Worm (Caenorhabditis elegans) whole organism, L1 larva: ENCODE data around the gene clc-8.
A peak's percentile ranks its signal among the peaks of the same experiment; 100 is the strongest.

Experiments used
- C04F5.9 ChIP-seq: sonication (generic microtip); optimal IDR thresholded peaks from 2 replicates; lab custom pipeline; 2016; ENCODE audit warnings: missing genetic modification characterization, missing compliant biosample characterization
- F16B12.6 ChIP-seq: fragments of 150-350 bp; optimal IDR thresholded peaks from 2 replicates; lab custom pipeline; 2014; ENCODE audit warnings: missing biosample characterization, missing genetic modification characterization
- Y116A8C.19 ChIP-seq: sonication (generic microtip); optimal IDR thresholded peaks from 2 replicates; lab custom pipeline; 2016; ENCODE audit warnings: missing compliant biosample characterization, missing genetic modification characterization, borderline replicate concordance
- aha-1 ChIP-seq: fragments of 150-350 bp; optimal IDR thresholded peaks from 2 replicates; lab custom pipeline; 2014; ENCODE audit warnings: missing biosample characterization, missing genetic modification characterization
- alr-1 ChIP-seq: fragments of 200-800 bp; sonication (Bioruptor generic); optimal IDR thresholded peaks from 2 replicates; lab custom pipeline; 2018; ENCODE audit warnings: borderline replicate concordance, mild to moderate bottlenecking, missing genetic modification characterization, missing compliant biosample characterization
- blmp-1 ChIP-seq: fragments of 150-350 bp; optimal IDR thresholded peaks from 2 replicates; lab custom pipeline; 2014; ENCODE audit warnings: missing biosample characterization, missing genetic modification characterization
- ceh-63 ChIP-seq: fragments of 200-800 bp; sonication (Bioruptor generic); optimal IDR thresholded peaks from 2 replicates; lab custom pipeline; 2018; ENCODE audit warnings: mild to moderate bottlenecking, missing genetic modification characterization, missing compliant biosample characterization
- ceh-8 ChIP-seq: fragments of 200-800 bp; sonication (Bioruptor generic); optimal IDR thresholded peaks from 2 replicates; lab custom pipeline; 2018; ENCODE audit warnings: mild to moderate bottlenecking, missing genetic modification characterization, moderate library complexity, missing compliant biosample characterization
- dpl-1 ChIP-seq, 3 experiments: fragments of 150-350 bp in 2 of 3; sonication (generic microtip) in 1 of 3; optimal IDR thresholded peaks; 2 replicates each; lab custom pipeline; 2014 to 2017; ENCODE audit warnings: missing biosample characterization in 3 of 3, missing genetic modification characterization in 3 of 3, missing genetic modification reagents in 3 of 3
- efl-1 ChIP-seq, 4 experiments: fragments of 150-350 bp; optimal IDR thresholded peaks in 3 of 4; peaks in 1 of 4; 1 replicate in 1 of 4; 2 replicates in 3 of 4; lab custom pipeline; 2014; ENCODE audit warnings: missing biosample characterization in 2 of 4, missing genetic modification characterization in 2 of 4, missing genetic modification reagents in 2 of 4
- egl-13 ChIP-seq: sonication (generic microtip); optimal IDR thresholded peaks from 2 replicates; lab custom pipeline; 2016; ENCODE audit warnings: missing genotype, missing genetic modification reagents, missing genetic modification characterization, missing compliant biosample characterization
- egl-27 ChIP-seq, 2 experiments: fragments of 150-350 bp in 1 of 2; sonication (generic microtip); optimal IDR thresholded peaks; 3 replicates each; lab custom pipeline; 2017 to 2018; ENCODE audit warnings: missing biosample characterization in 2 of 2, missing genetic modification characterization in 2 of 2, missing genetic modification reagents in 2 of 2
- elt-2 ChIP-seq: sonication (generic microtip); optimal IDR thresholded peaks from 2 replicates; lab custom pipeline; 2016; ENCODE audit warnings: missing genetic modification characterization, mild to moderate bottlenecking, inconsistent platforms, missing compliant biosample characterization, missing genetic modification reagents
- fkh-4 ChIP-seq: sonication (generic microtip); optimal IDR thresholded peaks from 2 replicates; lab custom pipeline; 2016; ENCODE audit warnings: missing compliant biosample characterization, missing genetic modification characterization, borderline replicate concordance
- fkh-8 ChIP-seq: sonication (generic microtip); optimal IDR thresholded peaks from 2 replicates; lab custom pipeline; 2016; ENCODE audit warnings: mild to moderate bottlenecking, missing genetic modification characterization, missing compliant biosample characterization
- grh-1 ChIP-seq: fragments of 200-800 bp; sonication (Bioruptor generic); IDR thresholded peaks from 2 replicates; pipeline ENCODE4 v1.3.6; 2022; ENCODE audit warnings: missing genetic modification reagents, missing genetic modification characterization, missing compliant biosample characterization
- isw-1 ChIP-seq: fragments of 200-800 bp; sonication (Bioruptor generic); IDR thresholded peaks from 2 replicates; pipeline ENCODE4 v1.3.6; 2022; ENCODE audit warnings: missing genetic modification characterization, missing compliant biosample characterization
- jun-1 ChIP-seq: fragments of 150-350 bp; optimal IDR thresholded peaks from 2 replicates; lab custom pipeline; 2014; ENCODE audit warnings: missing biosample characterization, missing genetic modification reagents, missing genetic modification characterization
- lin-13 ChIP-seq: fragments of 150-350 bp; optimal IDR thresholded peaks from 2 replicates; lab custom pipeline; 2014; ENCODE audit warnings: missing biosample characterization, missing genetic modification reagents, missing genetic modification characterization
- lin-14 ChIP-seq: fragments of 200-800 bp; sonication (Bioruptor generic); optimal IDR thresholded peaks from 2 replicates; lab custom pipeline; 2018; ENCODE audit warnings: mild to moderate bottlenecking, missing genetic modification characterization, moderate library complexity, missing compliant biosample characterization
- lin-35 ChIP-seq, 2 experiments: fragments of 150-350 bp; optimal IDR thresholded peaks; 2 replicates each; lab custom pipeline; 2014; ENCODE audit warnings: missing biosample characterization in 2 of 2, missing genetic modification characterization in 2 of 2, missing genetic modification reagents in 2 of 2
- lir-3 ChIP-seq: sonication (generic microtip); optimal IDR thresholded peaks from 2 replicates; lab custom pipeline; 2016; ENCODE audit warnings: mild to moderate bottlenecking, missing genetic modification characterization, moderate library complexity, missing compliant biosample characterization; ENCODE audit not compliant: poor library complexity
- mdl-1 ChIP-seq, 2 experiments: fragments of 150-350 bp; optimal IDR thresholded peaks; 2 replicates each; lab custom pipeline; 2014 to 2017; ENCODE audit warnings: missing biosample characterization in 2 of 2, missing genetic modification characterization in 2 of 2, inconsistent platforms in 1 of 2
- mef-2 ChIP-seq: fragments of 150-350 bp; optimal IDR thresholded peaks from 2 replicates; lab custom pipeline; 2014; ENCODE audit warnings: missing biosample characterization, missing genetic modification characterization
- nhr-12 ChIP-seq: sonication (generic microtip); optimal IDR thresholded peaks from 2 replicates; lab custom pipeline; 2017; ENCODE audit warnings: missing biosample characterization, missing genetic modification characterization
- nhr-19 ChIP-seq: fragments of 200-800 bp; sonication (Bioruptor generic); conservative IDR thresholded peaks from 2 replicates; pipeline ENCODE4 v1.3.6; 2022; ENCODE audit warnings: missing genetic modification characterization, missing compliant biosample characterization
- nhr-20 ChIP-seq: sonication (generic microtip); optimal IDR thresholded peaks from 2 replicates; lab custom pipeline; 2016; ENCODE audit warnings: mild to moderate bottlenecking, missing genetic modification characterization, missing compliant biosample characterization
- nhr-47 ChIP-seq: sonication (generic microtip); optimal IDR thresholded peaks from 2 replicates; lab custom pipeline; 2016; ENCODE audit warnings: mild to moderate bottlenecking, missing genetic modification characterization, moderate library complexity, missing compliant biosample characterization
- nhr-71 ChIP-seq: sonication (generic microtip); optimal IDR thresholded peaks from 2 replicates; lab custom pipeline; 2016; ENCODE audit warnings: mild to moderate bottlenecking, missing genetic modification characterization, moderate library complexity, missing compliant biosample characterization
- nhr-84 ChIP-seq: sonication (generic microtip); optimal IDR thresholded peaks from 2 replicates; lab custom pipeline; 2017; ENCODE audit warnings: missing biosample characterization, missing genetic modification characterization
- nhr-85 ChIP-seq: sonication (generic microtip); peaks from one replicate; lab custom pipeline; 2016; ENCODE audit warnings: missing genetic modification characterization, inconsistent platforms, missing compliant biosample characterization
- nhr-90 ChIP-seq: sonication (generic microtip); optimal IDR thresholded peaks from 2 replicates; lab custom pipeline; 2016; ENCODE audit warnings: mild to moderate bottlenecking, missing genetic modification characterization, missing compliant biosample characterization; ENCODE audit not compliant: poor library complexity
- skn-1 ChIP-seq: fragments of 150-350 bp; optimal IDR thresholded peaks from 2 replicates; lab custom pipeline; 2014; ENCODE audit warnings: missing biosample characterization, missing genetic modification characterization
- sox-4 ChIP-seq: sonication (generic microtip); optimal IDR thresholded peaks from 2 replicates; lab custom pipeline; 2016; ENCODE audit warnings: missing genetic modification characterization, missing compliant biosample characterization
- zip-4 ChIP-seq: fragments of 200-800 bp; sonication (Bioruptor generic); optimal IDR thresholded peaks from 2 replicates; lab custom pipeline; 2018; ENCODE audit warnings: mild to moderate bottlenecking, missing genetic modification characterization, moderate library complexity, missing compliant biosample characterization
- ztf-4 ChIP-seq: fragments of 150-350 bp; optimal IDR thresholded peaks from 2 replicates; lab custom pipeline; 2014; ENCODE audit warnings: missing biosample characterization, missing genetic modification characterization

The clc-8 gene

DNA sequence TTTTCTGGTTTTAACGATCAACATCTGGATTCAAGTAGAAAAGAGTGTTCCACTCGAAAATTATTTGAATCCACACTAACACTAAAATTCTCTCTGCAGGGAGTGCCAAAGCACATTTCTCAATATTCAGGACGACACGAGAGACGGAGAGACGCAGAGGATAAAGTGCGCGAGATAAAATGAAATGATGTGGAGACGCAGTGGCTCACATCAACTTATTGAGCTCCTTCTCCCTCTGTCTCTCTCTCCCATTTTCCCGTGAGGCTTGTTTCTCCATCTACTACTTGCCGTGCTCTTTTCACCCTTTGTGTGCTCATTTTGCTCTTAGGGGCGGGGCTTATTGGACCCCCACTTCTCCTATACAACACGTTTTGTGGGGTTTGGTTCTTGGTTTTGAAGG lies 37.8 kb upstream of the clc-8 start (continued):
- TF ChIP-seq aha-1 (tag; lab: Kevin White, UChicago) (no peak), grh-1 (no peak), zip-4 (GFP tag; lab: Kevin White, UChicago) (no peak), ceh-8 (GFP tag; lab: Kevin White, UChicago) (no peak), nhr-12 (no peak), F16B12.6 (no peak), skn-1 (peak; percentile 7), C04F5.9 (tag; lab: Kevin White, UChicago) (no peak), nhr-20 (tag; lab: Kevin White, UChicago) (peak; percentile 10), dpl-1 (GFP tag; optimal IDR thresholded peaks at IDR 0.05; lab: Kevin White, UChicago) (peak in 1 of 3 experiments; percentile 37), nhr-47 (peak; percentile 51), elt-2 (tag; lab: Kevin White, UChicago) (no peak), lin-13 (GFP tag; lab: Kevin White, UChicago) (no peak), mdl-1 (tag; optimal IDR thresholded peaks at IDR 0.05; lab: Kevin White, UChicago) (peak in 1 of 2 experiments; percentile 3), lin-14 (GFP tag; lab: Kevin White, UChicago) (no peak), nhr-85 (no peak), sox-4 (tag; lab: Kevin White, UChicago) (no peak), ztf-4 (tag; lab: Kevin White, UChicago) (no peak), egl-13 (peak; percentile 26), fkh-8 (tag; lab: Kevin White, UChicago) (peak; percentile 51), nhr-19 (no peak), nhr-71 (tag; lab: Kevin White, UChicago) (peak; percentile 72), nhr-84 (tag; lab: Kevin White, UChicago) (no peak), isw-1 (GFP tag; lab: Robert Waterston, UW) (peak; percentile 29), egl-27 (tag; optimal IDR thresholded peaks at IDR 0.05; lab: Kevin White, UChicago) (no peak), lir-3 (tag; lab: Kevin White, UChicago) (peak; percentile 19), ceh-63 (GFP tag; lab: Kevin White, UChicago) (no peak)

DNA sequence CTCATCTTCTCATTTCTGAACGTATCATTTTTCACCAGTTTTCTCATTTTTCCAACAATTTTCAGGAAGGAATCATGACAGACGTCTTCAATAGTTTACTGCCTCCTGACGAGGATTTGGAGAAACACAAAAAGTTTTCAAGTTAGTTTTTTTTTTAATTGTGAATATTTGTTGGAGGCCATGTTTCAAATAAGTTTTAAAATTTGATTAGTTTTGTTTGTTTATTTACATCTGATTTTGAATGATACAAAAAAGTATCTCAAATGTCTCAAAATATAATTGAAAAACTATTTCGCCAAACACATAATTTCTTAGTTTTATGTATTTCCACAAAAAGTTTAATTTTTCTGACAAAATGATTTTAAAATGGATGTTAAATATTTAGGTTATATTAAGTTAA lies 32.7 kb upstream of the clc-8 start, which contains the start of gene ssu-2:
ssu-2 (plus strand) TSS at position 59 of the 400 bp plus-strand sequence.
- TF ChIP-seq Y116A8C.19 (tag; lab: Kevin White, UChicago) (no peak), nhr-90 (tag; lab: Kevin White, UChicago) (no peak), alr-1 (tag; lab: Kevin White, UChicago) (no peak), mef-2 (tag; lab: Kevin White, UChicago) (no peak), F16B12.6 (no peak), aha-1 (tag; lab: Kevin White, UChicago) (no peak), blmp-1 (tag; lab: Kevin White, UChicago) (no peak), jun-1 (no peak), efl-1 (optimal IDR thresholded peaks at IDR 0.05; lab: Kevin White, UChicago) (no peak), efl-1 (GFP tag; optimal IDR thresholded peaks at IDR 0.05 in 1 of 2; lab: Kevin White, UChicago) (no peak), lin-35 (GFP tag; optimal IDR thresholded peaks at IDR 0.05; lab: Kevin White, UChicago) (no peak), nhr-85 (no peak), fkh-4 (tag; lab: Kevin White, UChicago) (no peak)

DNA sequence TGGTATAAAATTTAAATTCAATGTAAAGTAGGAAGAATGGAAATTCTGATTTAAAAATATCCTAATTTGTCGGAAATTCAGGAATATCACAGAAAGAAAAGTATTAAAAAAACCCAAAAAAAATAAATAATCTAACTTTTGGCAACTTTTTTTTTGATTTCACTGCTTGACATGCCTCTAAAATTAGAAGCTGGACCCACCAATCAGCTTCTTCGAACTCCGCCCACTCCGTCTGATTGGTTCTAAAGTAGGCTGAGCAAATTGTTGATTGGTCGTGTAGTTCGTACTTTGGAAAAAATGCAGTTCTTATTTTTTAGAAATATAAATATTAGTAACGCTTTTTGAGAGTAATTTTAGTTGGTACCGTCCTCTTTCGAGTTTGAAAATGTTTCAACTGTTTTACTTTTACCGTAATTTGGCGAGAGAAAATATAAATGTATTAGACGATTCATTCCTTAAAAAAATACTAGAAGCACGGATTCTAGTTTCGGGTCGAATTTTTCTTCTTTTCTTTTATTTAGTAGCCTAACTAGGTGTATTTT lies 28.0 kb upstream of the clc-8 start:
- TF ChIP-seq nhr-71 (tag; lab: Kevin White, UChicago): no peak
